Worm (Caenorhabditis elegans) whole organism, L1 larva: Measurements from ENCODE around the gene mrpl-2.

ENCODE experiments used
- C16A3.4 ChIP-seq: fragments of 150-350 bp; optimal IDR thresholded peaks from 2 replicates; lab custom pipeline; 2014; ENCODE audit warnings: missing biosample characterization, missing genetic modification characterization
- aha-1 ChIP-seq: fragments of 150-350 bp; optimal IDR thresholded peaks from 2 replicates; lab custom pipeline; 2014; ENCODE audit warnings: missing biosample characterization, missing genetic modification characterization
- ama-1 ChIP-seq: fragments of 150-350 bp; optimal IDR thresholded peaks from 2 replicates; lab custom pipeline; 2014
- ceh-63 ChIP-seq: fragments of 200-800 bp; sonication (Bioruptor generic); optimal IDR thresholded peaks from 2 replicates; lab custom pipeline; 2018; ENCODE audit warnings: mild to moderate bottlenecking, missing genetic modification characterization, missing compliant biosample characterization
- ceh-8 ChIP-seq: fragments of 200-800 bp; sonication (Bioruptor generic); optimal IDR thresholded peaks from 2 replicates; lab custom pipeline; 2018; ENCODE audit warnings: mild to moderate bottlenecking, missing genetic modification characterization, moderate library complexity, missing compliant biosample characterization
- ceh-82 ChIP-seq, 3 experiments: fragments of 150-350 bp in 1 of 3; sonication (generic microtip) in 2 of 3; optimal IDR thresholded peaks; 2 replicates each; lab custom pipeline; 2014 to 2017; ENCODE audit warnings: missing biosample characterization in 3 of 3, missing genetic modification characterization in 3 of 3
- ceh-90 ChIP-seq: sonication (generic microtip); optimal IDR thresholded peaks from 2 replicates; lab custom pipeline; 2016; ENCODE audit warnings: missing genetic modification characterization, missing compliant biosample characterization
- efl-1 ChIP-seq, 4 experiments: fragments of 150-350 bp; optimal IDR thresholded peaks in 3 of 4; peaks in 1 of 4; 1 replicate in 1 of 4; 2 replicates in 3 of 4; lab custom pipeline; 2014; ENCODE audit warnings: missing biosample characterization in 2 of 4, missing genetic modification characterization in 2 of 4, missing genetic modification reagents in 2 of 4
- egl-27 ChIP-seq, 2 experiments: fragments of 150-350 bp in 1 of 2; sonication (generic microtip); optimal IDR thresholded peaks; 3 replicates each; lab custom pipeline; 2017 to 2018; ENCODE audit warnings: missing biosample characterization in 2 of 2, missing genetic modification characterization in 2 of 2, missing genetic modification reagents in 2 of 2
- elt-2 ChIP-seq: sonication (generic microtip); optimal IDR thresholded peaks from 2 replicates; lab custom pipeline; 2016; ENCODE audit warnings: missing genetic modification characterization, mild to moderate bottlenecking, inconsistent platforms, missing compliant biosample characterization, missing genetic modification reagents
- elt-3 ChIP-seq, 6 experiments: fragments of 150-350 bp in 1 of 6; sonication (generic microtip); optimal IDR thresholded peaks; 2 replicates each; lab custom pipeline; 2017 to 2018; ENCODE audit warnings: missing biosample characterization in 6 of 6, missing genetic modification characterization in 6 of 6, inconsistent platforms in 1 of 6
- fkh-10 ChIP-seq: sonication (generic microtip); optimal IDR thresholded peaks from 2 replicates; lab custom pipeline; 2017; ENCODE audit warnings: missing biosample characterization, missing genetic modification reagents, missing genetic modification characterization
- fkh-8 ChIP-seq: sonication (generic microtip); optimal IDR thresholded peaks from 2 replicates; lab custom pipeline; 2016; ENCODE audit warnings: mild to moderate bottlenecking, missing genetic modification characterization, missing compliant biosample characterization
- hlh-4 ChIP-seq: sonication (generic microtip); optimal IDR thresholded peaks from 2 replicates; lab custom pipeline; 2016; ENCODE audit warnings: mild to moderate bottlenecking, missing genetic modification characterization, missing compliant biosample characterization
- irx-1 ChIP-seq: sonication (generic microtip); optimal IDR thresholded peaks from 2 replicates; lab custom pipeline; 2016; ENCODE audit warnings: missing genetic modification characterization, missing compliant biosample characterization
- isw-1 ChIP-seq: fragments of 200-800 bp; sonication (Bioruptor generic); IDR thresholded peaks from 2 replicates; pipeline ENCODE4 v1.3.6; 2022; ENCODE audit warnings: missing genetic modification characterization, missing compliant biosample characterization
- lin-14 ChIP-seq: fragments of 200-800 bp; sonication (Bioruptor generic); optimal IDR thresholded peaks from 2 replicates; lab custom pipeline; 2018; ENCODE audit warnings: mild to moderate bottlenecking, missing genetic modification characterization, moderate library complexity, missing compliant biosample characterization
- lin-35 ChIP-seq, 2 experiments: fragments of 150-350 bp; optimal IDR thresholded peaks; 2 replicates each; lab custom pipeline; 2014; ENCODE audit warnings: missing biosample characterization in 2 of 2, missing genetic modification characterization in 2 of 2, missing genetic modification reagents in 2 of 2
- lin-39 ChIP-seq: fragments of 150-350 bp; optimal IDR thresholded peaks from 2 replicates; lab custom pipeline; 2014; ENCODE audit warnings: missing biosample characterization, missing genetic modification reagents, missing genetic modification characterization
- lsy-2 ChIP-seq, 2 experiments: fragments of 150-350 bp; optimal IDR thresholded peaks; 2 replicates each; lab custom pipeline; 2014; ENCODE audit warnings: missing biosample characterization in 2 of 2, missing genetic modification characterization in 2 of 2
- mep-1 ChIP-seq: fragments of 150-350 bp; optimal IDR thresholded peaks from 2 replicates; lab custom pipeline; 2014; ENCODE audit warnings: missing biosample characterization, missing genetic modification characterization
- nhr-11 ChIP-seq: fragments of 150-350 bp; optimal IDR thresholded peaks from 2 replicates; lab custom pipeline; 2014; ENCODE audit warnings: missing biosample characterization, missing genetic modification characterization
- nhr-12 ChIP-seq: sonication (generic microtip); optimal IDR thresholded peaks from 2 replicates; lab custom pipeline; 2017; ENCODE audit warnings: missing biosample characterization, missing genetic modification characterization
- nhr-19 ChIP-seq: fragments of 200-800 bp; sonication (Bioruptor generic); conservative IDR thresholded peaks from 2 replicates; pipeline ENCODE4 v1.3.6; 2022; ENCODE audit warnings: missing genetic modification characterization, missing compliant biosample characterization
- nhr-237 ChIP-seq: fragments of 150-350 bp; optimal IDR thresholded peaks from 2 replicates; lab custom pipeline; 2014; ENCODE audit warnings: missing biosample characterization, missing genetic modification characterization
- nhr-47 ChIP-seq: sonication (generic microtip); optimal IDR thresholded peaks from 2 replicates; lab custom pipeline; 2016; ENCODE audit warnings: mild to moderate bottlenecking, missing genetic modification characterization, moderate library complexity, missing compliant biosample characterization
- nhr-71 ChIP-seq: sonication (generic microtip); optimal IDR thresholded peaks from 2 replicates; lab custom pipeline; 2016; ENCODE audit warnings: mild to moderate bottlenecking, missing genetic modification characterization, moderate library complexity, missing compliant biosample characterization
- nhr-84 ChIP-seq: sonication (generic microtip); optimal IDR thresholded peaks from 2 replicates; lab custom pipeline; 2017; ENCODE audit warnings: missing biosample characterization, missing genetic modification characterization
- rnt-1 ChIP-seq: sonication (generic microtip); optimal IDR thresholded peaks from 2 replicates; lab custom pipeline; 2016; ENCODE audit warnings: mild to moderate bottlenecking, missing genetic modification characterization, moderate library complexity, missing compliant biosample characterization
- snpc-4 ChIP-seq: fragments of 150-350 bp; optimal IDR thresholded peaks from 2 replicates; lab custom pipeline; 2014; ENCODE audit warnings: missing biosample characterization, missing genetic modification characterization
- tbx-2 ChIP-seq: sonication (generic microtip); optimal IDR thresholded peaks from 2 replicates; lab custom pipeline; 2016; ENCODE audit warnings: missing genetic modification characterization, missing compliant biosample characterization
- unc-130 ChIP-seq: fragments of 150-350 bp; optimal IDR thresholded peaks from 2 replicates; lab custom pipeline; 2017; ENCODE audit warnings: missing biosample characterization, missing genetic modification characterization, inconsistent platforms
- unc-98 ChIP-seq: fragments of 200-800 bp; sonication (Bioruptor generic); IDR thresholded peaks from 2 replicates; pipeline ENCODE4 v1.3.6; 2022; ENCODE audit warnings: missing genetic modification characterization, missing compliant biosample characterization
- zag-1 ChIP-seq: fragments of 150-350 bp; optimal IDR thresholded peaks from 2 replicates; lab custom pipeline; 2014; ENCODE audit warnings: missing biosample characterization, missing genetic modification characterization
- ztf-11 ChIP-seq, 2 experiments: sonication (generic microtip); optimal IDR thresholded peaks; 2 replicates each; lab custom pipeline; 2016 to 2017; ENCODE audit warnings: missing genetic modification characterization in 2 of 2, missing biosample characterization in 1 of 2, missing compliant biosample characterization in 1 of 2

Gene mrpl-2

DNA sequence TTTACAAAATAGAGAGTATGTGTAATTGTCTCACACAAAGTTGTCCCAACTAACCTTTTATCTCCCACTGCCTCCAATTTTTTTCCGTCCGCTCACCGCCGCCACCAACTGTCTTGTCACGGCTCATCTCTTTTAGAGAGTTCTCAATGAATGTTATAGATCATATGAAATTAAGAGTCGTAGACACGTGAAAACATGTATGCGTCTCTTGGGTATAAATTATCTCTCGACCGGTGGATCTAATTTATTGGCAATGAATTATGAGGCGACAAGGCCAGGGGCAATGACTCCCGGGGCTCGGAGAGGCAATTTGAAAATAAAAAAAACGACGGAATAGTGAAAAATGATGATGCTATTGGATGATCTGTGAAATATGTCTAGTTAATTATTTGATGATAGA is 32.4 kb upstream of the mrpl-2 start (continued):
- TF ChIP-seq irx-1 (tag; lab: Kevin White, UChicago) (no peak), nhr-11 (no peak), ceh-90 (tag; lab: Kevin White, UChicago) (no peak), isw-1 (no peak), nhr-237 (tag; lab: Kevin White, UChicago) (no peak), unc-98 (GFP tag; lab: Robert Waterston, UW) (no peak), nhr-19 (peak; percentile 47), nhr-12 (no peak), C16A3.4 (tag; lab: Kevin White, UChicago) (no peak), elt-3 (tag; optimal IDR thresholded peaks at IDR 0.05; lab: Kevin White, UChicago) (no peak), lin-14 (GFP tag; lab: Kevin White, UChicago) (peak; percentile 77), fkh-8 (tag; lab: Kevin White, UChicago) (no peak), hlh-4 (tag; lab: Kevin White, UChicago) (no peak), egl-27 (tag; optimal IDR thresholded peaks at IDR 0.05; lab: Kevin White, UChicago) (no peak), snpc-4 (tag; lab: Kevin White, UChicago) (no peak), nhr-84 (tag; lab: Kevin White, UChicago) (no peak), ceh-8 (GFP tag; lab: Kevin White, UChicago) (no peak), lsy-2 (tag; optimal IDR thresholded peaks at IDR 0.05; lab: Kevin White, UChicago) (peak; percentile 5 to 13), nhr-71 (tag; lab: Kevin White, UChicago) (peak; percentile 81), nhr-47 (tag; lab: Kevin White, UChicago) (peak; percentile 10), lin-39 (tag; lab: Kevin White, UChicago) (peak; percentile 58), rnt-1 (peak; percentile 74)

DNA sequence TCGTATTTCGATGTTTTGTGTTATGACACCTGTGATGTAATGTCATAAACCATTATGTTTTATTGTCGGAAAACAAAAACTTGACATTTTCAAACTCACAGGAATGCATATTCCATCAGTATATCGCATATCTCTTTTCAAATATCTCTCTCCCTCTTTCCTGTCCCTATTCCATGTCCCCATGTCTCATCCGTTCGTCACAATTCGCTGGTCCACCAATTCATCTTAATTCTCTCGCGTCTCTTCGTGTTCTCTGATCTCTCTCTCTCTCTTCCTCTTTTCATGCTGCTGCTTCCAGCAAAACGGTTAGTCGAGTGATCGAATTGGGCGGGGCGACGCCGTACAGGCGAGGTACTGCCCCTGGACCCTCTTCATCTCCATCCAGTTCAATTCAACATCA is 31.2 kb upstream of the mrpl-2 start:
- no peak for TF ChIP-seq ztf-11 (tag; optimal IDR thresholded peaks at IDR 0.05; lab: Kevin White, UChicago)
- TF ChIP-seq ama-1 (lab: Kevin White, UChicago): no peak
- TF ChIP-seq efl-1 (optimal IDR thresholded peaks at IDR 0.05; lab: Kevin White, UChicago): no peak
- no peak for TF ChIP-seq efl-1 (GFP tag; optimal IDR thresholded peaks at IDR 0.05 in 1 of 2; lab: Kevin White, UChicago)
- TF ChIP-seq lin-14 (GFP tag; lab: Kevin White, UChicago): peak; percentile 7
- TF ChIP-seq unc-130 (tag; lab: Kevin White, UChicago): no peak
- no peak for TF ChIP-seq fkh-10 (GFP tag; lab: Kevin White, UChicago)
- peak; percentile 2 for TF ChIP-seq rnt-1
- TF ChIP-seq ceh-63 (GFP tag; lab: Kevin White, UChicago): no peak
- TF ChIP-seq tbx-2 (tag; lab: Kevin White, UChicago): no peak
- TF ChIP-seq irx-1 (tag; lab: Kevin White, UChicago): no peak

DNA sequence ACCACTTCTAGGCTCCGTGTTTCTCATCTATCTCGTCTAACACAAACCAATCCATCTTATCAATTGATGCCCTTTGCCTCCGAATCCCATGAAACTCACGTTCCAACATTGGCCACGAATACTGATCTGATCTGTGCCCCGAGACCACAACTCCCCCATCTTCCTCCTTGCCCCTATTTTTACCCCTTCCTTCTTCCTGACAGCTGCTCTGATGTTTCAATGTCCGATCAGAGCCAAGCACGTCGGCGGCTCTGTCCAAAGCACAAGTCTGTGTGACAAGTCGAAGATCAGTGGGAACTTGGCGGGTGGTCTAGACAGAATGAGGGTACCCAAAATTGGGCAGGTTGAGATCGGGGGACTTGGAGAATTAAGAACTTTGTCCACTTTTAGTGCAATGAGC is 26.7 kb upstream of the mrpl-2 start:
- TF ChIP-seq elt-2 (tag; lab: Kevin White, UChicago): no peak
- TF ChIP-seq mep-1 (tag; lab: Kevin White, UChicago): no peak
- no peak for TF ChIP-seq lin-35 (GFP tag; optimal IDR thresholded peaks at IDR 0.05; lab: Kevin White, UChicago)
- TF ChIP-seq rnt-1: peak; percentile 67
- TF ChIP-seq nhr-71 (tag; lab: Kevin White, UChicago): peak; percentile 73
- TF ChIP-seq nhr-19: peak; percentile 20; the same call in 1 of the 2 replicates
- TF ChIP-seq lin-14 (GFP tag; lab: Kevin White, UChicago): peak; percentile 47
- TF ChIP-seq ceh-82 (tag; optimal IDR thresholded peaks at IDR 0.05; lab: Kevin White, UChicago): no peak
- TF ChIP-seq, all 84 proteins: peak for 4

DNA sequence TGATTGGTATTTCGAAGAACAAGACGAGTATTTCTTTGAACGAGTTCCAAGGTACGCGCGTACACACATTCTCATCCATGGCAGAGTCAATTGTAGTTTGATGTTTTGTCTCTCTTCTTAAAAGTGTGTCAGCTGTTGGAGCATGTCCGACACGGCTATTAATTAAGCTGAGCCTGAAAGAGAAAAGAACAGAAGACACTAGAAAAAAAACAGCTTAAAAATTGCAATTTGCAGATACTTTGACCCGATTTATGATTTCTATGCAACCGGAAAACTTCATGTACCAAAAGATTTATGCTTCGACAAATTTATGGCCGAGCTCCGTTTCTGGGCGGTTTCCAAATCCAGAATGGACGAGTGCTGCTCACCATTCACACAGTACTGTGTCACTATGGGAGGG is 23.5 kb upstream of the mrpl-2 start:
- no peak for TF ChIP-seq zag-1 (tag; lab: Kevin White, UChicago)
- TF ChIP-seq nhr-71 (tag; lab: Kevin White, UChicago): peak; percentile 26
- TF ChIP-seq rnt-1: peak; percentile 11
- TF ChIP-seq nhr-47 (tag; lab: Kevin White, UChicago): no peak
- TF ChIP-seq aha-1 (tag; lab: Kevin White, UChicago): no peak
